Worm (Caenorhabditis elegans) whole organism, L4 larva: ENCODE data around the gene nyn-3.

ENCODE experiments used
- D1046.2 ChIP-seq: fragments of 200-800 bp; sonication (Bioruptor generic); IDR thresholded peaks from 2 replicates; pipeline ENCODE4 v1.3.6; 2022; ENCODE audit warnings: missing genetic modification characterization, missing compliant biosample characterization
- F10B5.3 ChIP-seq: sonication (generic microtip); optimal IDR thresholded peaks from 2 replicates; lab custom pipeline; 2016; ENCODE audit warnings: mild to moderate bottlenecking, missing genetic modification characterization, missing compliant biosample characterization
- F26F4.8 ChIP-seq: fragments of 200-800 bp; sonication (Bioruptor generic); conservative IDR thresholded peaks from 2 replicates; pipeline ENCODE4 v1.3.6; 2022; ENCODE audit warnings: missing genetic modification characterization, missing compliant biosample characterization
- F44E2.7 ChIP-seq: fragments of 200-800 bp; sonication (Bioruptor generic); IDR thresholded peaks from 2 replicates; pipeline ENCODE4 v2.1.2; 2022; ENCODE audit warnings: missing genetic modification characterization, missing compliant biosample characterization
- R02D3.7 ChIP-seq: fragments of 150-350 bp; sonication (generic microtip); optimal IDR thresholded peaks from 3 replicates; lab custom pipeline; 2014; ENCODE audit warnings: missing biosample characterization, missing genetic modification characterization
- ZK337.2 ChIP-seq: fragments of 200-800 bp; sonication (Bioruptor generic); IDR thresholded peaks from 2 replicates; pipeline ENCODE4 v1.3.6; 2022; ENCODE audit warnings: missing genetic modification reagents, missing genetic modification characterization, missing compliant biosample characterization
- aha-1 ChIP-seq: fragments of 150-350 bp; peaks from one replicate; lab custom pipeline; 2014; ENCODE audit warnings: missing biosample characterization, missing genetic modification characterization
- ceh-20 ChIP-seq: fragments of 200-800 bp; sonication (Bioruptor generic); IDR thresholded peaks from 2 replicates; pipeline ENCODE4 v1.3.6; 2022; ENCODE audit warnings: missing genetic modification reagents, missing genetic modification characterization, missing compliant biosample characterization
- ceh-44 ChIP-seq: fragments of 200-800 bp; sonication (Bioruptor generic); IDR thresholded peaks from 2 replicates; pipeline ENCODE4 v1.3.6; 2022; ENCODE audit warnings: missing genetic modification reagents, missing genetic modification characterization, missing compliant biosample characterization
- ceh-82 ChIP-seq: sonication (generic microtip); optimal IDR thresholded peaks from 2 replicates; lab custom pipeline; 2017; ENCODE audit warnings: missing biosample characterization, missing genetic modification characterization
- ces-1 ChIP-seq: fragments of 150-350 bp; sonication (generic microtip); optimal IDR thresholded peaks from 4 replicates; lab custom pipeline; 2014; ENCODE audit warnings: missing biosample characterization, missing genetic modification reagents, missing genetic modification characterization
- cey-2 ChIP-seq: sonication (generic microtip); optimal IDR thresholded peaks from 3 replicates; lab custom pipeline; 2017; ENCODE audit warnings: missing genetic modification characterization, mild to moderate bottlenecking, missing compliant biosample characterization, antibody characterized with exemption, borderline replicate concordance; ENCODE audit not compliant: insufficient read depth
- dmd-6 ChIP-seq: fragments of 200-800 bp; sonication (Bioruptor generic); IDR thresholded peaks from 2 replicates; pipeline ENCODE4 v1.3.6; 2022; ENCODE audit warnings: missing genetic modification reagents, missing genetic modification characterization, missing compliant biosample characterization
- duxl-1 ChIP-seq: sonication (generic microtip); optimal IDR thresholded peaks from 2 replicates; lab custom pipeline; 2016; ENCODE audit warnings: mild to moderate bottlenecking, missing genetic modification characterization, moderate library complexity, missing compliant biosample characterization; ENCODE audit not compliant: poor library complexity
- egl-27 ChIP-seq: sonication (generic microtip); optimal IDR thresholded peaks from 3 replicates; lab custom pipeline; 2017; ENCODE audit warnings: missing biosample characterization, missing genetic modification reagents, missing genetic modification characterization
- hlh-11 ChIP-seq: fragments of 200-800 bp; sonication (Bioruptor generic); optimal IDR thresholded peaks from 2 replicates; lab custom pipeline; 2018; ENCODE audit warnings: mild to moderate bottlenecking, missing genetic modification characterization, missing compliant biosample characterization
- hlh-30 ChIP-seq: sonication (generic microtip); optimal IDR thresholded peaks from 2 replicates; lab custom pipeline; 2017; ENCODE audit warnings: antibody characterized with exemption, mild to moderate bottlenecking, missing genetic modification characterization, missing compliant biosample characterization; ENCODE audit not compliant: insufficient read depth
- hmg-1.1 ChIP-seq: fragments of 200-800 bp; sonication (Bioruptor generic); IDR thresholded peaks from 2 replicates; pipeline ENCODE4 v1.3.6; 2022; ENCODE audit warnings: missing genetic modification reagents, missing genetic modification characterization, missing compliant biosample characterization
- lim-7 ChIP-seq: fragments of 200-800 bp; sonication (Bioruptor generic); IDR thresholded peaks from 2 replicates; pipeline ENCODE4 v1.3.6; 2022; ENCODE audit warnings: missing genetic modification characterization, missing compliant biosample characterization
- lin-15B ChIP-seq: fragments of 150-350 bp; sonication (generic microtip); optimal IDR thresholded peaks from 3 replicates; lab custom pipeline; 2014; ENCODE audit warnings: missing biosample characterization, missing genetic modification characterization
- lin-29 ChIP-seq: fragments of 200-800 bp; sonication (Bioruptor generic); IDR thresholded peaks from 2 replicates; pipeline ENCODE4 v1.3.6; 2022; ENCODE audit warnings: missing genetic modification reagents, missing genetic modification characterization, missing compliant biosample characterization
- lin-39 ChIP-seq: fragments of 150-350 bp; optimal IDR thresholded peaks from 2 replicates; lab custom pipeline; 2014; ENCODE audit warnings: missing biosample characterization, missing genetic modification reagents, missing genetic modification characterization
- lir-3 ChIP-seq: sonication (generic microtip); optimal IDR thresholded peaks from 2 replicates; lab custom pipeline; 2016; ENCODE audit warnings: mild to moderate bottlenecking, missing genetic modification characterization, missing compliant biosample characterization
- lsy-2 ChIP-seq, 2 experiments: fragments of 150-350 bp in 1 of 2; sonication (generic microtip) in 1 of 2; optimal IDR thresholded peaks; 2 replicates each; lab custom pipeline; 2014 to 2017; ENCODE audit warnings: missing biosample characterization in 2 of 2, missing genetic modification characterization in 2 of 2
- madf-9 ChIP-seq: fragments of 200-800 bp; sonication (Bioruptor generic); conservative IDR thresholded peaks from 2 replicates; pipeline ENCODE4 v1.3.6; 2022; ENCODE audit warnings: missing genetic modification reagents, missing genetic modification characterization, missing compliant biosample characterization
- mdt-29 ChIP-seq: fragments of 200-800 bp; sonication (Bioruptor generic); IDR thresholded peaks from 2 replicates; pipeline ENCODE4 v1.3.6; 2022; ENCODE audit warnings: missing genetic modification reagents, missing genetic modification characterization, missing compliant biosample characterization
- mep-1 ChIP-seq: fragments of 150-350 bp; sonication (generic microtip); optimal IDR thresholded peaks from 3 replicates; lab custom pipeline; 2014; ENCODE audit warnings: missing biosample characterization, missing genetic modification characterization
- mxl-2 ChIP-seq: fragments of 200-800 bp; sonication (Bioruptor generic); conservative IDR thresholded peaks from 2 replicates; pipeline ENCODE4 v1.3.6; 2022; ENCODE audit warnings: missing genetic modification reagents, missing genetic modification characterization, missing compliant biosample characterization
- mxl-3 ChIP-seq: fragments of 200-800 bp; sonication (Bioruptor generic); optimal IDR thresholded peaks from 2 replicates; lab custom pipeline; 2018; ENCODE audit warnings: mild to moderate bottlenecking, missing genetic modification characterization, missing compliant biosample characterization
- nhr-237 ChIP-seq: sonication (generic microtip); optimal IDR thresholded peaks from 2 replicates; lab custom pipeline; 2017; ENCODE audit warnings: missing biosample characterization, missing genetic modification characterization
- nhr-25 ChIP-seq: sonication (generic microtip); optimal IDR thresholded peaks from 2 replicates; lab custom pipeline; 2017; ENCODE audit warnings: missing genetic modification characterization, mild to moderate bottlenecking, missing compliant biosample characterization, antibody characterized with exemption, moderate library complexity, borderline replicate concordance; ENCODE audit not compliant: insufficient read depth
- nhr-28 ChIP-seq: fragments of 150-350 bp; optimal IDR thresholded peaks from 2 replicates; lab custom pipeline; 2014; ENCODE audit warnings: missing biosample characterization, missing genetic modification characterization
- nhr-77 ChIP-seq: fragments of 150-350 bp; optimal IDR thresholded peaks from 2 replicates; lab custom pipeline; 2014; ENCODE audit warnings: missing biosample characterization, missing genetic modification characterization
- skn-1 ChIP-seq: fragments of 150-350 bp; optimal IDR thresholded peaks from 2 replicates; lab custom pipeline; 2014; ENCODE audit warnings: missing biosample characterization, missing genetic modification characterization
- snpc-4 ChIP-seq: fragments of 150-350 bp; optimal IDR thresholded peaks from 2 replicates; lab custom pipeline; 2014; ENCODE audit warnings: missing biosample characterization, missing genetic modification characterization
- unc-130 ChIP-seq: sonication (generic microtip); optimal IDR thresholded peaks from 2 replicates; lab custom pipeline; 2016; ENCODE audit warnings: missing genetic modification reagents, missing genetic modification characterization, missing compliant biosample characterization
- vab-7 ChIP-seq: fragments of 200-800 bp; sonication (Bioruptor generic); IDR thresholded peaks from 2 replicates; pipeline ENCODE4 v1.3.6; 2022; ENCODE audit warnings: missing genetic modification reagents, missing genetic modification characterization, missing compliant biosample characterization
- zag-1 ChIP-seq: fragments of 150-350 bp; optimal IDR thresholded peaks from 2 replicates; lab custom pipeline; 2014; ENCODE audit warnings: missing biosample characterization, missing genetic modification characterization
- zfp-2 ChIP-seq: sonication (generic microtip); optimal IDR thresholded peaks from 2 replicates; lab custom pipeline; 2016; ENCODE audit warnings: mild to moderate bottlenecking, missing genetic modification characterization, missing compliant biosample characterization
- zfp-3 ChIP-seq: fragments of 200-800 bp; sonication (Bioruptor generic); conservative IDR thresholded peaks from 2 replicates; pipeline ENCODE4 v1.3.6; 2022; ENCODE audit warnings: missing genetic modification reagents, missing genetic modification characterization, missing compliant biosample characterization
- zip-11 ChIP-seq: fragments of 200-800 bp; sonication (Bioruptor generic); IDR thresholded peaks from 2 replicates; pipeline ENCODE4 v1.3.6; 2022; ENCODE audit warnings: missing genetic modification characterization, missing compliant biosample characterization
- ztf-7 ChIP-seq: fragments of 150-350 bp; optimal IDR thresholded peaks from 2 replicates; lab custom pipeline; 2014; ENCODE audit warnings: missing biosample characterization, missing genetic modification characterization

Gene nyn-3

DNA sequence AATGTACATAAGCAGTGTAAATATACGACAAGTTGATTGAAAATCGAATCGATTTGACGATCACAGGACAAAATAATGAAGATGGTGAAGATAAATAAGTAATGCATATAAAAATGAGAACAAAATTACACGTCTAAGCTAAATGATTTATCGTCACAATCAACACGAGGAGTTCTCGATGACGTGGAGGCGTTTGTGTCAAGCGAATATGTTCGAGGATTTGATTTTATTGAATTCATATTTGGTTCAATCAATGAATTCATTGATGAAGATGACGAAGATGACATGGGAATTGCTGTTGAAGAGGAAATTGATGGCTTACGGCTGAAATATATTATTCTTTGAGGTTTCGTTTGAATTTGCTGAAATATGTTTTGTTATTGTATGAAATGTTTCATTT is at the start of gene nyn-3:
nyn-3 (minus strand) TSS at position 101 of the 400 bp plus-strand sequence.
- no peak for TF ChIP-seq ces-1
- TF ChIP-seq zfp-3 (GFP tag; lab: Robert Waterston, UW) = no peak
- TF ChIP-seq mdt-29 (GFP tag; lab: Robert Waterston, UW) = no peak
- no peak for TF ChIP-seq nhr-77 (tag; lab: Kevin White, UChicago)
- TF ChIP-seq mep-1 (tag; lab: Kevin White, UChicago) = no peak
- no peak for TF ChIP-seq aha-1 (tag; lab: Kevin White, UChicago)
- no peak for TF ChIP-seq ZK337.2 (GFP tag; lab: Robert Waterston, UW)
- no peak for TF ChIP-seq zfp-2 (tag; lab: Kevin White, UChicago)
- no peak for TF ChIP-seq nhr-25 (tag; lab: Kevin White, UChicago)
- no peak for TF ChIP-seq ztf-7 (tag; lab: Kevin White, UChicago)
- no peak for TF ChIP-seq lin-29 (GFP tag; lab: Robert Waterston, UW)
- TF ChIP-seq mxl-3 = no peak
- no peak for TF ChIP-seq D1046.2 (GFP tag; lab: Robert Waterston, UW)
- no peak for TF ChIP-seq duxl-1 (tag; lab: Kevin White, UChicago)
- no peak for TF ChIP-seq skn-1
- no peak for TF ChIP-seq vab-7

DNA sequence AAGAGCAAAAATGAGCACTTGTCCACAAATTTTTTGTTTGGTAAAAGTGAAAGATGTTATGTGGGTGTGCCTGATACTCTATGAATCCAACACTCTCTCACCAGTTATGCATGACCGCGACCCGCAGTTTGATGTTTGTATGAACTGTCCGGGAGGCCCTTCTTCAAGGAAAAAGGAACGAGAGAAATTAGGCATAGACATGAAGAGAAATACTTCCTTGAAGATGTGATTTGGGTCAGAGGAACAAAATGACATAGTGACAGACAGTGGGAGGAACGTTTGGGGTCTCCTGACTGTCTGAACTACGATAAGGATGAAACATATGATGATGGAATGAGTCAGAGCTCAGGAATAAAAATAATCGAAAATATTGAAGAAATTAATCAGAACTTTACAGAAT is 48.6 kb upstream of the nyn-3 start:
- TF ChIP-seq hlh-30 (tag; lab: Kevin White, UChicago) (peak; percentile 63), hmg-1.1 (GFP tag; lab: Robert Waterston, UW) (no peak), D1046.2 (GFP tag; lab: Robert Waterston, UW) (no peak), lsy-2 (tag; optimal IDR thresholded peaks at IDR 0.05; lab: Kevin White, UChicago) (no peak), ceh-20 (no peak), egl-27 (tag; lab: Kevin White, UChicago) (no peak), nhr-237 (tag; lab: Kevin White, UChicago) (no peak), nhr-28 (no peak), hlh-11 (tag; lab: Kevin White, UChicago) (peak; percentile 19), lin-39 (no peak), aha-1 (tag; lab: Kevin White, UChicago) (peak; percentile 96), F26F4.8 (GFP tag; lab: Robert Waterston, UW) (no peak), lim-7 (no peak), R02D3.7 (tag; lab: Kevin White, UChicago) (no peak)
- TF ChIP-seq, all 104 proteins: peak for 3

- TF ChIP-seq zip-11 (GFP tag; lab: Robert Waterston, UW) (no peak), cey-2 (no peak), snpc-4 (tag; lab: Kevin White, UChicago) (no peak), F10B5.3 (tag; lab: Kevin White, UChicago) (no peak), F44E2.7 (no peak), mxl-2 (GFP tag; lab: Robert Waterston, UW) (no peak), dmd-6 (GFP tag; lab: Robert Waterston, UW) (no peak), zag-1 (tag; lab: Kevin White, UChicago) (no peak), zfp-2 (tag; lab: Kevin White, UChicago) (no peak), ceh-44 (GFP tag; lab: Robert Waterston, UW) (no peak), nhr-77 (tag; lab: Kevin White, UChicago) (no peak), unc-130 (GFP tag; lab: Kevin White, UChicago) (no peak), lir-3 (tag; lab: Kevin White, UChicago) (no peak), madf-9 (no peak), lin-15B (tag; lab: Kevin White, UChicago) (no peak), D1046.2 (GFP tag; lab: Robert Waterston, UW) (no peak), ceh-82 (tag; lab: Kevin White, UChicago) (no peak)
Observed at ce11 chrII:6339948-6340347, 47.5 kb upstream of the nyn-3 start, which contains the start of gene C32D5.7. Gene C32D5.7, minus strand, starts transcription at chrII:6340048.
